Fruit fly (Drosophila melanogaster) whole organism, prepupa: ENCODE results near the gene Tdrd3.

Experiments used
- CG11294 ChIP-seq: fragments of 200-800 bp; sonication (Bioruptor generic); IDR thresholded peaks from 2 replicates; pipeline ENCODE4 v1.3.6; 2022; ENCODE audit warnings: missing biosample characterization, missing genetic modification characterization
- CG11762 ChIP-seq: fragments of 200-800 bp; sonication (Bioruptor generic); optimal IDR thresholded peaks from 3 replicates; lab custom pipeline; 2016; ENCODE audit warnings: missing biosample characterization, missing genetic modification characterization; ENCODE audit not compliant: insufficient read depth
- CG15336 ChIP-seq: fragments of 200-800 bp; sonication (Bioruptor generic); IDR thresholded peaks from 2 replicates; pipeline ENCODE4 v1.3.6; 2022; ENCODE audit warnings: missing biosample characterization, missing genetic modification characterization
- CG1621 ChIP-seq: fragments of 200-800 bp; sonication (Bioruptor generic); optimal IDR thresholded peaks from 3 replicates; lab custom pipeline; 2018; ENCODE audit warnings: missing biosample characterization, mild to moderate bottlenecking, missing genetic modification characterization
- CG31627 ChIP-seq: fragments of 200-800 bp; sonication (Bioruptor generic); optimal IDR thresholded peaks from 3 replicates; lab custom pipeline; 2016; ENCODE audit warnings: missing biosample characterization, missing genetic modification characterization
- CG34406 ChIP-seq: fragments of 200-800 bp; sonication (Bioruptor generic); optimal IDR thresholded peaks from 3 replicates; lab custom pipeline; 2016; ENCODE audit warnings: missing biosample characterization, missing genetic modification characterization
- CG3919 ChIP-seq: fragments of 200-800 bp; sonication (Bioruptor generic); optimal IDR thresholded peaks from 3 replicates; lab custom pipeline; 2016; ENCODE audit warnings: missing biosample characterization, missing genetic modification characterization
- CG6163 ChIP-seq: fragments of 200-800 bp; sonication (Bioruptor generic); IDR thresholded peaks from 3 replicates; pipeline ENCODE4 v1.3.6; 2022; ENCODE audit warnings: missing biosample characterization, missing genetic modification characterization
- CG6276 ChIP-seq: fragments of 200-800 bp; sonication (Bioruptor generic); optimal IDR thresholded peaks from 2 replicates; lab custom pipeline; 2017; ENCODE audit warnings: missing biosample characterization, mild to moderate bottlenecking, missing genetic modification characterization
- CG6792 ChIP-seq: fragments of 200-800 bp; sonication (Bioruptor generic); optimal IDR thresholded peaks from 3 replicates; lab custom pipeline; 2016; ENCODE audit warnings: missing biosample characterization, missing genetic modification characterization
- CG6808 ChIP-seq: fragments of 200-800 bp; sonication (Bioruptor generic); optimal IDR thresholded peaks from 3 replicates; lab custom pipeline; 2017; ENCODE audit warnings: missing biosample characterization, missing genetic modification characterization, mild to moderate bottlenecking, moderate library complexity, missing genetic modification reagents
- CG6854 ChIP-seq: fragments of 200-800 bp; sonication (Bioruptor generic); optimal IDR thresholded peaks from 2 replicates; lab custom pipeline; 2017; ENCODE audit warnings: missing biosample characterization, mild to moderate bottlenecking, missing genetic modification characterization
- CG7368 ChIP-seq: fragments of 200-800 bp; sonication (Bioruptor generic); optimal IDR thresholded peaks from 3 replicates; lab custom pipeline; 2016; ENCODE audit warnings: missing biosample characterization, missing genetic modification characterization
- CG8119 ChIP-seq: fragments of 200-800 bp; sonication (Bioruptor generic); IDR thresholded peaks from 3 replicates; pipeline ENCODE4 v1.3.6; 2022; ENCODE audit warnings: missing biosample characterization, missing genetic modification characterization
- CG8632 ChIP-seq: fragments of 200-800 bp; sonication (Bioruptor generic); optimal IDR thresholded peaks from 3 replicates; lab custom pipeline; 2016; ENCODE audit warnings: missing biosample characterization, missing genetic modification characterization
- CG9139 ChIP-seq: fragments of 200-800 bp; sonication (Bioruptor generic); optimal IDR thresholded peaks from 3 replicates; lab custom pipeline; 2017; ENCODE audit warnings: missing biosample characterization, mild to moderate bottlenecking, missing genetic modification characterization
- Eip75B ChIP-seq: fragments of 200-800 bp; sonication (Bioruptor generic); optimal IDR thresholded peaks from 3 replicates; lab custom pipeline; 2016; ENCODE audit warnings: missing biosample characterization, missing genetic modification characterization
- Eip78C ChIP-seq: fragments of 200-800 bp; sonication (Bioruptor generic); peaks from one replicate; lab custom pipeline; 2016; ENCODE audit warnings: missing biosample characterization, missing genetic modification characterization
- Ets96B ChIP-seq: fragments of 200-800 bp; optimal IDR thresholded peaks from 2 replicates; lab custom pipeline; 2019; ENCODE audit warnings: missing biosample characterization, mild to moderate bottlenecking, missing genetic modification characterization, moderate library complexity
- Hr39 ChIP-seq: fragments of 200-800 bp; sonication (Bioruptor generic); optimal IDR thresholded peaks from 2 replicates; lab custom pipeline; 2016; ENCODE audit warnings: missing biosample characterization, missing genetic modification characterization
- Lpt ChIP-seq: fragments of 200-800 bp; sonication (Bioruptor generic); optimal IDR thresholded peaks from 3 replicates; lab custom pipeline; 2016; ENCODE audit warnings: missing biosample characterization, missing genetic modification characterization
- Met ChIP-seq: fragments of 200-800 bp; sonication (Bioruptor generic); optimal IDR thresholded peaks from 3 replicates; lab custom pipeline; 2016; ENCODE audit warnings: missing biosample characterization, missing genetic modification characterization
- Sox14 ChIP-seq: fragments of 200-800 bp; sonication (Bioruptor generic); optimal IDR thresholded peaks from 3 replicates; lab custom pipeline; 2016; ENCODE audit warnings: missing biosample characterization, missing genetic modification characterization
- achi ChIP-seq: fragments of 200-800 bp; sonication (Bioruptor generic); optimal IDR thresholded peaks from 3 replicates; lab custom pipeline; 2016; ENCODE audit warnings: missing biosample characterization, missing genetic modification characterization
- acj6 ChIP-seq: fragments of 200-800 bp; sonication (Bioruptor generic); optimal IDR thresholded peaks from 3 replicates; lab custom pipeline; 2016; ENCODE audit warnings: missing biosample characterization, missing genetic modification characterization
- dsx ChIP-seq: fragments of 200-800 bp; optimal IDR thresholded peaks from 3 replicates; lab custom pipeline; 2019; ENCODE audit warnings: missing biosample characterization, mild to moderate bottlenecking, missing genetic modification characterization, moderate library complexity; ENCODE audit not compliant: poor library complexity, severe bottlenecking
- eg ChIP-seq: fragments of 200-800 bp; sonication (Bioruptor generic); IDR thresholded peaks from 3 replicates; pipeline ENCODE4 v1.3.6; 2022; ENCODE audit warnings: missing biosample characterization, missing genetic modification characterization
- esn ChIP-seq: fragments of 200-800 bp; sonication (Bioruptor generic); optimal IDR thresholded peaks from 2 replicates; lab custom pipeline; 2016; ENCODE audit warnings: missing biosample characterization, mild to moderate bottlenecking, missing genetic modification characterization, moderate library complexity
- fd59A ChIP-seq: fragments of 200-800 bp; sonication (Bioruptor generic); optimal IDR thresholded peaks from 2 replicates; lab custom pipeline; 2017; ENCODE audit warnings: missing biosample characterization, mild to moderate bottlenecking, missing genetic modification characterization, missing genetic modification reagents
- fd85E ChIP-seq: fragments of 200-800 bp; sonication (Bioruptor generic); optimal IDR thresholded peaks from 3 replicates; lab custom pipeline; 2016; ENCODE audit warnings: missing biosample characterization, missing genetic modification characterization
- fkh ChIP-seq: fragments of 200-800 bp; sonication (Bioruptor generic); optimal IDR thresholded peaks from 3 replicates; lab custom pipeline; 2017; ENCODE audit warnings: missing biosample characterization, mild to moderate bottlenecking, missing genetic modification characterization, moderate library complexity
- lz ChIP-seq: fragments of 200-800 bp; sonication (Bioruptor generic); optimal IDR thresholded peaks from 3 replicates; lab custom pipeline; 2016; ENCODE audit warnings: missing biosample characterization, missing genetic modification characterization
- net ChIP-seq: fragments of 200-800 bp; sonication (Bioruptor generic); optimal IDR thresholded peaks from 3 replicates; lab custom pipeline; 2016; ENCODE audit warnings: missing biosample characterization, missing genetic modification characterization
- salr ChIP-seq, 2 experiments: fragments of 200-800 bp; sonication (Bioruptor generic); optimal IDR thresholded peaks; 3 replicates each; lab custom pipeline; 2016 to 2018; ENCODE audit warnings: missing biosample characterization in 2 of 2, missing genetic modification characterization in 2 of 2, mild to moderate bottlenecking in 1 of 2
- spab ChIP-seq: fragments of 200-800 bp; sonication (Bioruptor generic); optimal IDR thresholded peaks from 2 replicates; lab custom pipeline; 2017; ENCODE audit warnings: missing biosample characterization, mild to moderate bottlenecking, missing genetic modification characterization, missing genetic modification reagents
- ss ChIP-seq, 2 experiments: fragments of 200-800 bp; sonication (Bioruptor generic); optimal IDR thresholded peaks; 2 replicates in 1 of 2; 3 replicates in 1 of 2; lab custom pipeline; 2017 to 2018; ENCODE audit warnings: mild to moderate bottlenecking in 2 of 2, missing biosample characterization in 2 of 2, missing genetic modification characterization in 2 of 2, moderate library complexity in 1 of 2
- svp ChIP-seq: fragments of 200-800 bp; sonication (Bioruptor generic); peaks from one replicate; lab custom pipeline; 2016; ENCODE audit warnings: missing biosample characterization, missing genetic modification characterization
- topi ChIP-seq: fragments of 200-800 bp; sonication (Bioruptor generic); optimal IDR thresholded peaks from 3 replicates; lab custom pipeline; 2016; ENCODE audit warnings: missing biosample characterization, missing genetic modification characterization
- vri ChIP-seq: fragments of 200-800 bp; sonication (Bioruptor generic); optimal IDR thresholded peaks from 3 replicates; lab custom pipeline; 2016; ENCODE audit warnings: missing biosample characterization, mild to moderate bottlenecking, missing genetic modification characterization

Gene Tdrd3

dm6 chr3L:14755046-14755643 lies 31.4 kb upstream of the Tdrd3 start:
- TF ChIP-seq CG6792 = peak; percentile 5
- TF ChIP-seq Lpt (GFP tag; lab: Kevin White, UChicago) = peak; percentile 38
- TF ChIP-seq fd85E = peak; percentile 74
- peak; percentile 54 for TF ChIP-seq dsx (GFP tag; lab: Kevin White, UChicago)
- no peak for TF ChIP-seq CG31627 (GFP tag; lab: Kevin White, UChicago)
- peak; percentile 29 for TF ChIP-seq fkh (GFP tag; lab: Kevin White, UChicago)
- no peak for TF ChIP-seq CG34406 (GFP tag; lab: Kevin White, UChicago)
- no peak for TF ChIP-seq salr (GFP tag; optimal IDR thresholded peaks at IDR 0.05; lab: Kevin White, UChicago)
- peak; percentile 73; the same call in 2 of the 3 replicates for TF ChIP-seq eg (GFP tag; lab: Robert Waterston, UW)
- peak; percentile 74 to 80 for TF ChIP-seq ss (GFP tag; optimal IDR thresholded peaks at IDR 0.05; lab: Kevin White, UChicago)
- TF ChIP-seq CG8119 (GFP tag; lab: Robert Waterston, UW) = peak; percentile 22; the same call in 1 of the 3 replicates
- no peak for TF ChIP-seq Ets96B (tag; lab: Kevin White, UChicago)
- TF ChIP-seq esn (GFP tag; lab: Kevin White, UChicago) = peak; percentile 21
- peak; percentile 59 for TF ChIP-seq vri (GFP tag; lab: Kevin White, UChicago)
- peak; percentile 63 for TF ChIP-seq CG6808 (GFP tag; lab: Kevin White, UChicago)
- peak; percentile 44 for TF ChIP-seq CG6276 (GFP tag; lab: Kevin White, UChicago)
- no peak for TF ChIP-seq Met
- TF ChIP-seq CG6163 (GFP tag; lab: Robert Waterston, UW) = peak; percentile 71
- no peak for TF ChIP-seq lz (GFP tag; lab: Kevin White, UChicago)
- no peak for TF ChIP-seq achi
- no peak for TF ChIP-seq Hr39 (GFP tag; lab: Kevin White, UChicago)
- no peak for TF ChIP-seq topi (GFP tag; lab: Kevin White, UChicago)
- peak; percentile 99 for TF ChIP-seq svp (GFP tag; lab: Kevin White, UChicago)
- TF ChIP-seq CG6854 (GFP tag; lab: Kevin White, UChicago) = peak; percentile 8
- peak; percentile 24 for TF ChIP-seq Sox14 (GFP tag; lab: Kevin White, UChicago)
- TF ChIP-seq fd59A = no peak
- TF ChIP-seq CG11762 (GFP tag; lab: Kevin White, UChicago) = peak; percentile 5
- TF ChIP-seq CG15336 (GFP tag; lab: Robert Waterston, UW) = 0 out of 2 replicates have a peak, but pooled peaks have one; percentile 32
- peak; percentile 69 for TF ChIP-seq CG9139 (GFP tag; lab: Kevin White, UChicago)
- TF ChIP-seq CG8632 (GFP tag; lab: Kevin White, UChicago) = peak; percentile 4
- no peak for TF ChIP-seq spab (GFP tag; lab: Kevin White, UChicago)
- peak; percentile 23 for TF ChIP-seq CG3919 (GFP tag; lab: Kevin White, UChicago)
- no peak for TF ChIP-seq acj6 (GFP tag; lab: Kevin White, UChicago)
- TF ChIP-seq Eip75B (GFP tag; lab: Kevin White, UChicago) = peak; percentile 42
- TF ChIP-seq CG1621 (tag; lab: Kevin White, UChicago) = no peak
- peak; percentile 80 for TF ChIP-seq Eip78C (GFP tag; lab: Kevin White, UChicago)
- TF ChIP-seq CG7368 = no peak
- no peak for TF ChIP-seq CG11294 (GFP tag; lab: Robert Waterston, UW)
- TF ChIP-seq net (GFP tag; lab: Kevin White, UChicago) = peak; percentile 28
